Worm (Caenorhabditis elegans) whole organism, mixed stage, embryonic: ENCODE results near the gene dhs-7.

Experiments
- cnd-1 ChIP-seq: fragments of 200-800 bp; sonication (Bioruptor generic); optimal IDR thresholded peaks from 2 replicates; lab custom pipeline; 2018; ENCODE audit warnings: mild to moderate bottlenecking, missing genetic modification characterization, missing compliant biosample characterization
- drap-1 ChIP-seq: fragments of 200-800 bp; sonication (Bioruptor generic); optimal IDR thresholded peaks from 3 replicates; lab custom pipeline; 2018; ENCODE audit warnings: mild to moderate bottlenecking, missing genetic modification characterization, missing compliant biosample characterization
- elt-1 ChIP-seq: sonication (generic microtip); optimal IDR thresholded peaks from 2 replicates; lab custom pipeline; 2017; ENCODE audit warnings: missing genetic modification characterization, mild to moderate bottlenecking, missing compliant biosample characterization, antibody characterized with exemption, moderate library complexity, borderline replicate concordance; ENCODE audit not compliant: insufficient read depth
- mab-5 ChIP-seq: fragments of 150-350 bp; optimal IDR thresholded peaks from 2 replicates; lab custom pipeline; 2014; ENCODE audit warnings: missing biosample characterization, missing genetic modification characterization
- mep-1 ChIP-seq: fragments of 150-350 bp; optimal IDR thresholded peaks from 2 replicates; lab custom pipeline; 2017; ENCODE audit warnings: missing biosample characterization, missing genetic modification reagents, missing genetic modification characterization, inconsistent platforms
- nhr-237 ChIP-seq: fragments of 150-350 bp; optimal IDR thresholded peaks from 2 replicates; lab custom pipeline; 2014; ENCODE audit warnings: missing biosample characterization, missing genetic modification characterization
- nhr-28 ChIP-seq: fragments of 150-350 bp; optimal IDR thresholded peaks from 2 replicates; lab custom pipeline; 2014; ENCODE audit warnings: missing biosample characterization, missing genetic modification characterization
- snpc-4 ChIP-seq: fragments of 150-350 bp; optimal IDR thresholded peaks from 2 replicates; lab custom pipeline; 2014; ENCODE audit warnings: missing biosample characterization, missing genetic modification characterization
- tbx-8 ChIP-seq: fragments of 200-800 bp; sonication (Bioruptor generic); optimal IDR thresholded peaks from 2 replicates; lab custom pipeline; 2018; ENCODE audit warnings: mild to moderate bottlenecking, missing genetic modification characterization, moderate library complexity, missing compliant biosample characterization
- unc-39 ChIP-seq: fragments of 150-350 bp; optimal IDR thresholded peaks from 2 replicates; lab custom pipeline; 2014; ENCODE audit warnings: missing biosample characterization, missing genetic modification characterization
- unc-62 ChIP-seq: fragments of 150-350 bp; optimal IDR thresholded peaks from 2 replicates; lab custom pipeline; 2014; ENCODE audit warnings: missing biosample characterization, missing genetic modification reagents, missing genetic modification characterization
- ztf-11 ChIP-seq: fragments of 150-350 bp; optimal IDR thresholded peaks from 2 replicates; lab custom pipeline; 2014; ENCODE audit warnings: missing biosample characterization, missing genetic modification characterization

DNA sequence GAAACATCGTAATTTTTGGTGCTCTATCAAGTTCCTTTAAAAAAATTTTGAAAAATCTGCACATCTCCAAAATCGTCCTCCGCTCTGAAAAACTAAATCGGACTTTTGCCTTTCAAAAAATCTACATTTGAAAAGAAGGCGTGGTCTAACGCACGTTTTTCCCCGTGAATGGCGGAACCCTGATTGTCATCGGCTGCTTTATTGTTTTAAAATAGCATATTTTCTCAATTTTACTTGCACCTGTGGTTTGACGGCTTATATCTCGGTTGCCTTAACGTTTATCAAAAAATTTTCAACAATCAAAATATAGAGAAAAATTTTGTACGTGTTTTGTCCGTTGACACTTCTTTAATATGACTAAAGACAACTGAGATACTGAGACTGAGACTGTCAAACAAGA is 23.7 kb upstream of the dhs-7 start:
- TF ChIP-seq mep-1 (tag; lab: Kevin White, UChicago) (no peak), snpc-4 (tag; lab: Kevin White, UChicago) (no peak), elt-1 (tag; lab: Kevin White, UChicago) (no peak), unc-39 (tag; lab: Kevin White, UChicago) (no peak), unc-62 (GFP tag; lab: Kevin White, UChicago) (no peak), nhr-237 (no peak), drap-1 (no peak), ztf-11 (no peak), mab-5 (tag; lab: Kevin White, UChicago) (no peak), cnd-1 (no peak), nhr-28 (tag; lab: Kevin White, UChicago) (no peak), tbx-8 (GFP tag; lab: Kevin White, UChicago) (no peak)
